Fruit fly (Drosophila melanogaster): ENCODE results near the gene cbt.

The cbt gene

dm6 chr2L:479483-480195 lies at the start of gene cbt:
cbt (minus strand) TSS chr2L:479688.
- TF ChIP-seq CG8478 (optimal IDR thresholded peaks at IDR 0.05) (no peak), CTCF (optimal IDR thresholded peaks at IDR 0.05) (no peak)

- TF ChIP-seq CTCF (optimal IDR thresholded peaks at IDR 0.05) (no peak), CG8478 (optimal IDR thresholded peaks at IDR 0.05) (no peak)
Observed at dm6 chr2L:527689-528088, 48.2 kb upstream of the cbt start.

DNA sequence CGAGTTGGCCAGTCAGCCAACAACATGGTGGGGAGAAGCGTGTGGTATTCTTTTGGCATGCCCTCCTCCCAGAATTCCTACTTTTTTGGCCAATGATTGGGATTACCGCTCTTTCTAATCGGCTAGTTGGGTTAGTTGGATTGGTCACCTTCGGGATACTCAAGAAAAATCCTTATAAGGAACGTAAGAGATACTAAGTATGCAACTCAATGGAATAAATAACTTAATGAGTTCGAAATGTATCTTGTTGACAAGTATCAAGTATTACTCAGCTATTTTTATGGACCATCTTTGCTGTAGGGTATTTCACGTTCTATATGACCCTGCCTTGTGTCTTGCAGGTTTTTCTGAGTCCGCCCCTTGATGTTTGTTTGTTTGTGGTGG lies 47.4 kb upstream of the cbt start:
- TF ChIP-seq CG8478 (optimal IDR thresholded peaks at IDR 0.05) (no peak), CTCF (optimal IDR thresholded peaks at IDR 0.05) (no peak)

- TF ChIP-seq CG8478 (optimal IDR thresholded peaks at IDR 0.05) (no peak), CTCF (optimal IDR thresholded peaks at IDR 0.05) (no peak)
Observed at dm6 chr2L:526192-526923, 46.9 kb upstream of the cbt start.

DNA sequence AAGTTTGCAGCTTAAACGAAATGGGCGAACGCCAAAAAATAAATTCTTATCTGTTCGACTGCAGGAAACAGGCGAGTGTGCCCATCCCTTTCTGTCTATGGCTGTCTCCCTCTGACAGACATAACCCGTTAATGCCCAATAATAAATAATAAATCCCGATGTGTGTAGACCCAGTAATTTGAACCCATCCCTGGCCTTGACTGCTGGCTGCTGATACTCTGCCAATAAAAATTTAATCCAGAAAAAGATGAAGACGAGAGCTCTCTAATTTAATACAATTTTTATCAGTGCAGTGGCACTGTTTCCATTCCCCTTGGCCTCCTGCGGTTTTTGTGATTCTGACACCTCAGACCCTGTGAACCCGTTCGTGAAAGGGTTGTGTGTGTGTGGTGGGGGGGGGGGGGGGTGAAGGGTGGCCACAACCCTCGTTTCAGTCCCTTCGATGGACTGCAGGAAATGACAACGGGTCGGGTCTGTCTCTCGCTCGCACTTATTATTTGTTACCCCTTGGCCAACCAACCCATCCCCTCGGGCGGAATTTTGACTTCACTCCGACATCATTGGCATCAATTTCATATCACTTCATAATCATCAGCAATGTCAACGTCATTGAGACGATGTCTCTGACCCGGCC lies 46.2 kb upstream of the cbt start:
- no peak for TF ChIP-seq CTCF (optimal IDR thresholded peaks at IDR 0.05)
- TF ChIP-seq CG8478 (optimal IDR thresholded peaks at IDR 0.05): no peak

dm6 chr2L:524515-524920 lies 45.0 kb upstream of the cbt start:
- TF ChIP-seq CTCF (optimal IDR thresholded peaks at IDR 0.05) (no peak), CG8478 (optimal IDR thresholded peaks at IDR 0.05) (no peak)

dm6 chr2L:523165-523835 lies 43.8 kb upstream of the cbt start:
- TF ChIP-seq CTCF (optimal IDR thresholded peaks at IDR 0.05): no peak
- TF ChIP-seq CG8478 (optimal IDR thresholded peaks at IDR 0.05): no peak

- TF ChIP-seq CG8478 (optimal IDR thresholded peaks at IDR 0.05): no peak
- no peak for TF ChIP-seq CTCF (optimal IDR thresholded peaks at IDR 0.05)
Observed at dm6 chr2L:522752-523151, 43.3 kb upstream of the cbt start.

DNA sequence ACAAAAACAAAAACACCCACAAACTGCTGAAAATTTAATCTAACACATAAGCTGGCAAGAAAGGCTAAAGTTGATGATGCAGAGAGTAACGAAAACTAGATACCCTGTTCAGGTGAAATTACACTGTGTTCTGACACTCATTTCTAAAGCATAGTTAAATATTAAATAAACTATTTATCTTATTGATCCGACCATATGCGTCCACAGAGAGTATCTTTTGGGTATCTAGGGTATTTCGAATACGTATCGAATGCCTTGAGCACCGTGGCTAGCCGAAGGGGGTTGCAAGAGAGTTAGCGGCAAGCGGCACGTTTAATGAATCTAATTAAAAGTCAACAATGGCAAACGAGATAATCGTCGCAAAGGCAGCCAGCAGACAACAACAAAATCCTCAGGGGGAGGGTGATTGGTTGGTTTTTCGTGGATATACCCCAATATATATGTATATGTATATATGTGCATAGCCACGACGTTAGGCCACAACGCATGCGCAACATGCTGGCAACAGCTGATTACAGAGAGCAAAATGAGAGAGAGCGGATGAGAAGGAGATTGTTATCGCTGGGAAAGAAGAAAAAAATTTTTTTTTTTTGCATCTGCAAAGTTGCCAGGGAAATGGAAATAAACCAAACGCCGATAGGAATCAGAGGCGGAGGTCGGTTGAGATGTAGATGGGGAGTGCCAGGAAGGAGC lies 42.6 kb upstream of the cbt start:
- no peak for TF ChIP-seq CG8478 (optimal IDR thresholded peaks at IDR 0.05)
- no peak for TF ChIP-seq CTCF (optimal IDR thresholded peaks at IDR 0.05)

DNA sequence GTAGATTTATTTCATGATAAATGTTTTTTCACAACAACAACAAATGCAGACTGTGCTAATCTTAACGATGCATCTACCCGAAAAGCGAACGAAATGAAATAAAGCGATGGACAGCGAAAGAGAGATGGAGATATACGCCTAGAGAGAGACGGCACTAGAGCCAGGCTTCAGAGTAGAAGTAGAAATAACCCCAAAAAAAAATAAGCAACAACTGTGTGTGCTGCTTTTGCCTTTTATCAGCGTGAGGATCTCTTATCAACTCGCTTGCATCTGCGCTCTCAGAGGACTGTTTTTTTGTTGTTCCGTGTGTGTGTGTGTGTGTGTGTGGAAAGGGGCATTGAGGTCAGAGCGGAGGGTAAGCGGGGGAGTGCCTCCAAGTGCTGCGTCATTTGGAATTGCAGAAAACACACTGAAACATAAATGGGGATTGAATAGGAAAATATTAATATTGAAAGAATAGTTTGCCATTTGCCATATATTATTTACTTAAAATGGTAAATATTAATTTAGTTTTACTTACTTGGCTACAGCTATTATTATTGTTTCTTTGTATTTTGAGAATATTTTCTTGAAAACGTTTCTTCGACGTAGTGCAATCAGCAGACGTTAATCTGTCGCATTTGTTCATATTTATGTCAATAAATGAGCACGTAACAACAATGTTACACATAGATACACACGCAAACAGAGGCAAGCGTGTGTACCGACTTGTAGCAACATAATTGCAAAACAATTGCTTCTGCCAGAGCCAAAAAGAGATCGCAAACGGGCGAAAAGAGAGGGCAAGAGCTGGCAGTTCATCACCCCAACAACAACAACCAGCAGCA lies 41.7 kb upstream of the cbt start:
- no peak for TF ChIP-seq CG8478 (optimal IDR thresholded peaks at IDR 0.05)
- no peak for TF ChIP-seq CTCF (optimal IDR thresholded peaks at IDR 0.05)

DNA sequence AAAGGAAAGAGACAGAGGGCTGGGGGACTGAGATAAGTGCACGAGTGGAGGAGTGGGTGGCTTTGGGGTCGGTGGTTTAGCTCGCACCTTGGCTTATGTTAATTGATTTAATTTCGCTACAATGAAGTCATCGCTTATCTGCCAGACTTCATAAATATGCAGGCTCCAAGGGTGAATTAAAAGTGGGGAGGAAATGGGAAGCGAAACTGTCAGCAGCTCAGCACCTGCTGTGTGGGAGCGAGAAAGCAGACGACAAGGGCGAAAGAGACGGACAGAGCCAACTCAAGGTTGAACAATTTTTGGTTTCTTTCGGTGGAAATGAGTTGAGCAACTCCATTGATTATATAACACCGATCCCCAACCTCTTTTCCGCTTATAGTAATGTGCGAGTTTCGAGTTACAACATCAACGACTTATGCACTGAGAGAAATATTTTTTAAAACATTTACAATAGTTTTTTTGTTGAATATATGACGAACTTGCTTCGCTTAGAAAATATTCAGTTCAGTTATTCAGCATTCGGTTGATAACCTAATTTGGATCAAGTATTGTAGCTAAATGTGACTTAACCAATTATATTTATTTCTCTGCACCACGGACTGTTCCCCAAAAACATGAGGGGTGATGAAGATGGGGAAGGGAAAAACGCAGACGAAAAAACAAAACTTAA lies 41.0 kb upstream of the cbt start:
- TF ChIP-seq CG8478 (optimal IDR thresholded peaks at IDR 0.05): no peak
- no peak for TF ChIP-seq CTCF (optimal IDR thresholded peaks at IDR 0.05)

dm6 chr2L:518979-519891 lies 39.7 kb upstream of the cbt start:
- no peak for TF ChIP-seq CTCF (optimal IDR thresholded peaks at IDR 0.05)
- no peak for TF ChIP-seq CG8478 (optimal IDR thresholded peaks at IDR 0.05)

- no peak for TF ChIP-seq CTCF (optimal IDR thresholded peaks at IDR 0.05)
- TF ChIP-seq CG8478 (optimal IDR thresholded peaks at IDR 0.05): no peak
Observed at dm6 chr2L:518620-518913, 39.1 kb upstream of the cbt start.

All from S2 (cell line).